3 worm cellular contexts compared by ENCODE assay signal in genomic region chrII:452159-452558, ce11.
TF ChIP-seq lines count a peak whose summit lies in the region.

No protein-coding gene starts in this region.

TF ChIP-seq in whole organism, L4 larva, 104 proteins besides CTCF, POLR2A, EP300 and RAD21:
- TF ChIP-seq set-16 (GFP tag; IDR thresholded peaks at IDR 0.05; lab: Robert Waterston, UW), result peak; percentile 86

TF ChIP-seq in whole organism, midembryonic, 9 proteins besides CTCF, POLR2A, EP300 and RAD21:
- 0 out of 2 replicates have a peak, but pooled peaks have one; percentile 33 for TF ChIP-seq flt-1 (GFP tag; IDR thresholded peaks at IDR 0.05; lab: Robert Waterston, UW)

TF ChIP-seq in whole organism, young adult, 124 proteins besides CTCF, POLR2A, EP300 and RAD21:
- TF ChIP-seq F33H1.4 (GFP tag; IDR thresholded peaks at IDR 0.05; lab: Robert Waterston, UW), result peak; percentile 64
- peak; percentile 54; the same call in 1 of the 2 replicates for TF ChIP-seq egrh-3 (GFP tag; IDR thresholded peaks at IDR 0.05; lab: Robert Waterston, UW)
